Worm (Caenorhabditis elegans): Measurements from ENCODE around the gene C46G7.5.

The C46G7.5 gene

DNA sequence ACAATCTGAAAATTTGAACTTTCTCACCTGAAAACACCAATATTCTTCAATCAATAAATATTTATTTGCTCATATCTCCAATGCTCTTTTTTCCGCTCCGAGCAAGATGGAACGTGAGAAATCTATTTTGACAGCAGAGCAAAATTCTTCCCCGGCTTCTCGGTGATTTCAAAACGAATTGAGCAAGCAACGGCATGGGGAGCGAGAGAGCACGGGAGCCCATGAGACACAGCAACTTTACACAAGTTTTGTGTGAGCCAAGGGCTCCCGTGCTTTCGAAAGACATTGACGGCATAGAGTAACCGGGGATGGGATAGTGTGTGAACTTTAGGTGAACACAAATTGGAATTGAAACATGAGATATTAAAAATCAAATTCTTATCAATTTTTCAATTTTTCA, 24.6 kb downstream of the C46G7.5 start:
- TF ChIP-seq aly-1 (tag; optimal IDR thresholded peaks at IDR 0.05), result no peak
- no peak for TF ChIP-seq ets-7 (tag; optimal IDR thresholded peaks at IDR 0.05)
- no peak for TF ChIP-seq ceh-36 (tag; optimal IDR thresholded peaks at IDR 0.05)

ce11 chrIV:5985823-5986222, 25.6 kb downstream of the C46G7.5 start:
- no peak for TF ChIP-seq tbx-11 (GFP tag; IDR thresholded peaks at IDR 0.05)
- TF ChIP-seq hmg-4 (GFP tag; optimal IDR thresholded peaks at IDR 0.05), result no peak
- no peak for TF ChIP-seq tbx-37 (GFP tag; conservative IDR thresholded peaks at IDR 0.05)

ce11 chrIV:5985422-5985821, 26.0 kb downstream of the C46G7.5 start:
- TF ChIP-seq scrt-1 (GFP tag; IDR thresholded peaks at IDR 0.05) (no peak), ceh-13 (GFP tag; optimal IDR thresholded peaks at IDR 0.05) (no peak), ama-1 (optimal IDR thresholded peaks at IDR 0.05) (peak; percentile 16), tra-4 (tag; optimal IDR thresholded peaks at IDR 0.05) (no peak), tbx-11 (GFP tag; IDR thresholded peaks at IDR 0.05) (no peak)

DNA sequence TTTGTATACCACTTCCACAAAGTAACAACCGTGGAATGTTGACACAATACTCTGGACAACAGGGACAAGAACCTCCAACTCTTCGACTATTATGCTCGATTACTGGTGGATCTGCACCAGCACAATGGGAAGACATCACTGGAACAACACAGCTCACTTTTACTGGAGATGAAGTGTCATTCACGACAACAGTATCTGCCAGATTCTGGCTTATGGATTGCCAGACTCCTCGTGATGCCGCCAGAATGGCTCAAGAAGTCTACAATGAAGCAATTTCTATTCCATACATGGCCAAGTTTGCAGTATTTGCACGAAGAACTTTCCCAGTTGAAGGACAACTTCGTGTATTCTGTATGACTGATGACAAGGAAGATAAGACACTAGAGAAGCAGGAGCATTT, 28.3 kb downstream of the C46G7.5 start:
- TF ChIP-seq tbx-11 (GFP tag; IDR thresholded peaks at IDR 0.05), result no peak
- TF ChIP-seq F13C5.2 (tag; optimal IDR thresholded peaks at IDR 0.05), result no peak
- peak; percentile 66 for TF ChIP-seq ama-1 (optimal IDR thresholded peaks at IDR 0.05)

- TF ChIP-seq sea-1 (GFP tag; conservative IDR thresholded peaks at IDR 0.05), result no peak
- no peak for TF ChIP-seq hmbx-1 (tag; optimal IDR thresholded peaks at IDR 0.05)
- TF ChIP-seq hmg-4 (GFP tag; optimal IDR thresholded peaks at IDR 0.05), result no peak
- TF ChIP-seq flt-1 (GFP tag; IDR thresholded peaks at IDR 0.05), result no peak
- TF ChIP-seq ceh-36 (tag; optimal IDR thresholded peaks at IDR 0.05), result no peak
- no peak for TF ChIP-seq ets-7 (tag; optimal IDR thresholded peaks at IDR 0.05)
- TF ChIP-seq B0310.2 (tag; optimal IDR thresholded peaks at IDR 0.05), result no peak
- no peak for TF ChIP-seq pes-1 (GFP tag; IDR thresholded peaks at IDR 0.05)
- TF ChIP-seq F13C5.2 (tag; optimal IDR thresholded peaks at IDR 0.05), result no peak
- TF ChIP-seq tra-4 (tag; optimal IDR thresholded peaks at IDR 0.05), result no peak
- no peak for TF ChIP-seq aly-1 (tag; optimal IDR thresholded peaks at IDR 0.05)
- no peak for TF ChIP-seq tbx-37 (GFP tag; conservative IDR thresholded peaks at IDR 0.05)
- no peak for TF ChIP-seq hnd-1 (tag; optimal IDR thresholded peaks at IDR 0.05)
- TF ChIP-seq ceh-13 (GFP tag; optimal IDR thresholded peaks at IDR 0.05), result no peak
- TF ChIP-seq scrt-1 (GFP tag; IDR thresholded peaks at IDR 0.05), result no peak
- no peak for TF ChIP-seq tbx-11 (GFP tag; IDR thresholded peaks at IDR 0.05)
- TF ChIP-seq ama-1 (optimal IDR thresholded peaks at IDR 0.05), result no peak
These were observed 31.6 kb downstream of the C46G7.5 start for ce11 chrIV:5979818-5980217.

- TF ChIP-seq pes-1 (GFP tag; IDR thresholded peaks at IDR 0.05) (no peak), flt-1 (GFP tag; IDR thresholded peaks at IDR 0.05) (no peak), ceh-13 (GFP tag; optimal IDR thresholded peaks at IDR 0.05) (no peak), aly-1 (tag; optimal IDR thresholded peaks at IDR 0.05) (no peak), ets-7 (tag; optimal IDR thresholded peaks at IDR 0.05) (no peak), scrt-1 (GFP tag; IDR thresholded peaks at IDR 0.05) (no peak), hmbx-1 (tag; optimal IDR thresholded peaks at IDR 0.05) (no peak), hmg-4 (GFP tag; optimal IDR thresholded peaks at IDR 0.05) (no peak), tra-4 (tag; optimal IDR thresholded peaks at IDR 0.05) (no peak), B0310.2 (tag; optimal IDR thresholded peaks at IDR 0.05) (no peak), tbx-11 (GFP tag; IDR thresholded peaks at IDR 0.05) (no peak), ceh-36 (tag; optimal IDR thresholded peaks at IDR 0.05) (no peak), ama-1 (optimal IDR thresholded peaks at IDR 0.05) (no peak), tbx-37 (GFP tag; conservative IDR thresholded peaks at IDR 0.05) (no peak), sea-1 (GFP tag; conservative IDR thresholded peaks at IDR 0.05) (no peak), F13C5.2 (tag; optimal IDR thresholded peaks at IDR 0.05) (no peak), hnd-1 (tag; optimal IDR thresholded peaks at IDR 0.05) (no peak)
These were observed 34.2 kb downstream of the C46G7.5 start for ce11 chrIV:5977276-5977675.

DNA sequence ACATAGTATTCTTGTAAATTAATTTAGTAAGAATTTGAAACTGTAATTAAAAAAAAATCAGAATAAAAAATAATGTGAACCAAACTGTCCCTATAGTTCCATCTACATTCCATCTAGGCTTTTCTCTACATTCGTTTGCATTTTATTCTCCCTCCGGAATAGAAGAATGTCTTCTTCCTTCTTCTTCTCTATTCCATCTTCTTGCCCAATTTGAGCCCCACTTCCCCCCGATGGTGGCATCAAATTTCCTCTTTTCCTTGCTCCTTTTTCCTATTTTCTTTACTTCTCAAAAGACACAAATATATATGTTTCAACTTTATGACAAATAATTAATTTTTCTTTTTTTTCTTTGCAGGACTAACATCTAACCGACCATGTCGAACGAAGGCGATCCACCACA, 36.2 kb downstream of the C46G7.5 start, which contains the start of gene unc-44:
Gene unc-44, plus strand, starts transcription at position 356 of the 400 bp plus-strand sequence.
- no peak for TF ChIP-seq tbx-37 (GFP tag; conservative IDR thresholded peaks at IDR 0.05)
- no peak for TF ChIP-seq pes-1 (GFP tag; IDR thresholded peaks at IDR 0.05)
- TF ChIP-seq ceh-36 (tag; optimal IDR thresholded peaks at IDR 0.05), result no peak
- TF ChIP-seq sea-1 (GFP tag; conservative IDR thresholded peaks at IDR 0.05), result no peak
- no peak for TF ChIP-seq hnd-1 (tag; optimal IDR thresholded peaks at IDR 0.05)
- no peak for TF ChIP-seq tra-4 (tag; optimal IDR thresholded peaks at IDR 0.05)
- no peak for TF ChIP-seq scrt-1 (GFP tag; IDR thresholded peaks at IDR 0.05)
- no peak for TF ChIP-seq tbx-11 (GFP tag; IDR thresholded peaks at IDR 0.05)
- TF ChIP-seq ama-1 (optimal IDR thresholded peaks at IDR 0.05), result no peak
- no peak for TF ChIP-seq ceh-13 (GFP tag; optimal IDR thresholded peaks at IDR 0.05)

DNA sequence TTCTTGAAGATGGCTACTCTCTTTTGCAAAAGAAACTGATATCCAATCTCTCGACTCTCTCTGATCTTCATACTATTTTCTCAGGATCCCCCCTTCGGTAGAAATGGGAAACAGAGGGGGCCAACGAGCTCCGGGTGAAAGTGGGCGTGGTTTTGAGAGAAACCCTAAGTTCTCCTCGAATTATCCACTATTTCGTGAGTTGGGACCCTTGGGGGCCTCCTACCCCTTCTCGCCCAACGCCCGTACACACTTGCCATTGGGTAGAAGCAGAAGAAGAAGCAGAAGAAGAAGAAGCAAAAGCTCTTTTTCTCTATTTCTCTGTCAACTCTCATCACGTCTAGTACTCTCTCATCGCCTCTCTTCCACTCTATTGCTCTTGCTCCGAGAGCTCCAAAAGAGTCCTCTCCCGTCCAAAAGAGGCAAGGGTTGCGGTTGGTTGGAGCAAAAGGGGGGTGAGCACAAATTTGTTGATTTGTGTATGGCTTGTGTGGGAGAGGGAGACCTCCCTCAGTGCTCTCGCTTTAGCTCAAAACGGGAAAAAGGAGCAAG, 37.4 kb downstream of the C46G7.5 start:
- TF ChIP-seq B0310.2 (tag; optimal IDR thresholded peaks at IDR 0.05), result peak; percentile 9
- peak; percentile 55 for TF ChIP-seq hmg-4 (GFP tag; optimal IDR thresholded peaks at IDR 0.05)
- peak; percentile 33 for TF ChIP-seq F13C5.2 (tag; optimal IDR thresholded peaks at IDR 0.05)
- no peak for TF ChIP-seq sea-1 (GFP tag; conservative IDR thresholded peaks at IDR 0.05)

DNA sequence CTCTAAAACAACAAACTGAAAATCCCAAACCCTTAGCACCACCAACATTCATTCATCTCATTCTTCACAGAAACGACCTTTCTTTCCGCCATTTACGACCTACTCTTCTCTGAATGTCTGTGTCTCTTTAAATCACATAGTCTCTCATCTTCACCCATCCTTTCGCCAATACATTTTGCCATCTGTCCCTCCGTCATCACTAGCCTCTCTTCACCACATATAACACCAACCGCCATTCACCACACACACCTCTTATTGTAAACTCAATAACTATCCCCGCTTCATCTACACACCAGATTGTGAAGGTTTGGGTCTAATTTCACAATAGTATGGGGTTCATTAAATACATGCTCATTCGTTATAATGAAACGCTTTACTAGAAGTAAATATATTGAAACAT, 40.9 kb downstream of the C46G7.5 start:
- TF ChIP-seq scrt-1 (GFP tag; IDR thresholded peaks at IDR 0.05), result no peak
- TF ChIP-seq sea-1 (GFP tag; conservative IDR thresholded peaks at IDR 0.05), result peak; percentile 52; the same call in 1 of the 2 replicates
- TF ChIP-seq ama-1 (optimal IDR thresholded peaks at IDR 0.05), result no peak
- no peak for TF ChIP-seq ets-7 (tag; optimal IDR thresholded peaks at IDR 0.05)
- no peak for TF ChIP-seq hmbx-1 (tag; optimal IDR thresholded peaks at IDR 0.05)
- TF ChIP-seq hnd-1 (tag; optimal IDR thresholded peaks at IDR 0.05), result no peak
